Fruit fly (Drosophila melanogaster) S2 (cell line): ENCODE data around the gene Nup93-1.
A peak's percentile ranks its signal among the peaks of the same experiment; 100 is the strongest.

ENCODE experiments used
- CG8478 ChIP-seq: fragments of >200 bp; optimal IDR thresholded peaks from 2 replicates; lab custom pipeline; 2018
- CTCF ChIP-seq, 2 experiments: fragments of >200 bp; optimal IDR thresholded peaks; 2 replicates each; lab custom pipeline; 2018

The Nup93-1 gene

DNA sequence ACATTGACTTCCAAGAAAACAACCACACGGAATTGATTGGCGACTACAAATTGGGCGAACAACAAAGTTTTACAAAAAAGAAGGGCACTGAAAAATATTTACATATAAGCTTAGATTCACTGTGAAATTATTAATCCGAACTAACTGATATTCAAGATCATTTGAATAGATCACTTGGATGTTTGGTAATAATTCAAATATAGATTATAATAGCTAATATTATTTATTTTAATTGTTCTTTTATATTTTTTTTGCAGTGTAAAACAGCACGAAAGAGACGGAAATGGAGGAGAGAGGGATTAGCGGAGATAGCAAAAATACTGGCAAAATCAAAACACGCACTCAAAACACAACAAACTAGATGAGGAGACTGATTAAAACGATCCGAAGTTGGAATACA lies 15.6 kb downstream of the Nup93-1 start:
- TF ChIP-seq CG8478 (no peak), CTCF (optimal IDR thresholded peaks at IDR 0.05; lab: Kevin White, UChicago) (no peak)

DNA sequence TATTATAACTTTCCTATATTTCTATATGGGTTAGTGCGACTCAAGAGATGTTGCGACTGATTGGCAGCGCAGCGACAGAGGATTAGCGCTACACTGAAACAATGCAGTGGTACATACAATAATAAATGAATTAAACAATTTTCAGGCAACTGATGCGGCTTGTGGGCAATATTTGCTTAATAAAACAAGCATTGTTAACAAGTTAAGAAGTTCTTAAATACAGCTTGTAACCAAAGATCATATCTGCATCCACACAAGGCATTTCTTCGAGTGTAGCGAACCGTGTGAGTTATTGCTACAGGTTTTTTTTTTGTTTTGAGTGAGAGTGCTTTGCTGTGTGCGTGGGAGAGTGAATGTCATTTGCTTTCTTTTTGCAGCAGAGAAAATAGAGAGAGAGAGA lies 16.3 kb downstream of the Nup93-1 start:
- TF ChIP-seq CTCF (optimal IDR thresholded peaks at IDR 0.05; lab: Kevin White, UChicago) (no peak), CG8478 (no peak)

dm6 chrX:13840075-13840474 lies 17.4 kb downstream of the Nup93-1 start:
- TF ChIP-seq CG8478 (no peak), CTCF (optimal IDR thresholded peaks at IDR 0.05; lab: Kevin White, UChicago) (no peak)

DNA sequence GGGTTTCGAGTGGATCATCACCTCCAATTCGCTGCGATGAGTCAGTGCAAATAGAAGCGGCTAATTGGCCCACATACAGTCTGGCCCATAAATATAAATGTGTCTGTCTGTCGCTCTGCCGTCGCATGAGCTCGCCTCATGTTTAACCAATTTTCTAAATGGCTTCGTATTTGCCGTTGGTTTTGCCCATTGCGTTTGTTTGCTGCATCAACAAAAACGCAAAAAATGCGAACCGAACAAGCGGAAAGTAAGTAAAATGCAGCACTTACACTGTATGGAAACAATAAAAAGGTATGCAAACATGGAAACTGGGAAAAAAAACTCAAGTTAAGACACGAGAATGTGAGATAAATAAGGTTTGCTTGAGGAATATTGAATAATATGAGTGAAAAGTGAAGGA lies 20.9 kb downstream of the Nup93-1 start:
- no peak for TF ChIP-seq CTCF (optimal IDR thresholded peaks at IDR 0.05; lab: Kevin White, UChicago)
- no peak for TF ChIP-seq CG8478

dm6 chrX:13844317-13844886 lies 21.8 kb downstream of the Nup93-1 start:
- TF ChIP-seq CG8478 (no peak), CTCF (optimal IDR thresholded peaks at IDR 0.05; lab: Kevin White, UChicago) (no peak)

- TF ChIP-seq CG8478, result no peak
- TF ChIP-seq CTCF (optimal IDR thresholded peaks at IDR 0.05; lab: Kevin White, UChicago), result peak in 1 of 2 experiments; percentile 25
These were observed 23.1 kb downstream of the Nup93-1 start, which contains the start of gene AMPdeam for dm6 chrX:13845728-13846127. Gene AMPdeam, minus strand, starts transcription at chrX:13845866.
